Worm (Caenorhabditis elegans) whole organism, young adult: ENCODE data around the gene nsy-4.

Experiments used
- B0261.1 ChIP-seq: sonication (generic microtip); optimal IDR thresholded peaks from 2 replicates; lab custom pipeline; 2016; ENCODE audit warnings: mild to moderate bottlenecking, missing genetic modification characterization, moderate library complexity, missing compliant biosample characterization
- C06A6.2 ChIP-seq: fragments of 200-800 bp; sonication (Bioruptor generic); conservative IDR thresholded peaks from 2 replicates; pipeline ENCODE4 v1.3.6; 2022; ENCODE audit warnings: missing genetic modification characterization, missing compliant biosample characterization
- C17E4.6 ChIP-seq: fragments of 200-800 bp; sonication (Bioruptor generic); IDR thresholded peaks from 2 replicates; pipeline ENCODE4 v1.3.6; 2022; ENCODE audit warnings: missing genetic modification reagents, missing genetic modification characterization, missing compliant biosample characterization
- D2030.7 ChIP-seq: fragments of 200-800 bp; sonication (Bioruptor generic); IDR thresholded peaks from 2 replicates; pipeline ENCODE4 v1.3.6; 2022; ENCODE audit warnings: missing genetic modification reagents, missing genetic modification characterization, missing compliant biosample characterization
- F23B12.7 ChIP-seq: sonication (generic microtip); optimal IDR thresholded peaks from 2 replicates; lab custom pipeline; 2017; ENCODE audit warnings: missing genetic modification characterization, mild to moderate bottlenecking, missing compliant biosample characterization, antibody characterized with exemption, moderate library complexity; ENCODE audit not compliant: insufficient read depth
- F39B2.1 ChIP-seq: fragments of 200-800 bp; sonication (Bioruptor generic); IDR thresholded peaks from 2 replicates; pipeline ENCODE4 v1.3.6; 2022; ENCODE audit warnings: missing genetic modification reagents, missing genetic modification characterization, missing compliant biosample characterization
- F57A8.1 ChIP-seq: fragments of 200-800 bp; sonication (Bioruptor generic); optimal IDR thresholded peaks from 2 replicates; lab custom pipeline; 2018; ENCODE audit warnings: mild to moderate bottlenecking, missing genetic modification characterization, moderate library complexity, missing compliant biosample characterization
- Y53F4B.3 ChIP-seq: fragments of 200-800 bp; sonication (Bioruptor generic); IDR thresholded peaks from 2 replicates; pipeline ENCODE4 v1.3.6; 2022; ENCODE audit warnings: missing genetic modification reagents, missing genetic modification characterization, missing compliant biosample characterization
- ama-1 ChIP-seq, 3 experiments: fragments of 150-350 bp in 1 of 3; sonication (generic microtip) in 2 of 3; optimal IDR thresholded peaks; 2 replicates each; lab custom pipeline; 2014 to 2018; ENCODE audit warnings: missing biosample characterization in 2 of 3, missing genetic modification characterization in 2 of 3, missing genetic modification reagents in 2 of 3
- aptf-2 ChIP-seq: fragments of 200-800 bp; sonication (Bioruptor generic); conservative IDR thresholded peaks from 2 replicates; pipeline ENCODE4 v1.3.6; 2022; ENCODE audit warnings: missing genetic modification reagents, missing genetic modification characterization, missing compliant biosample characterization
- aptf-3 ChIP-seq: fragments of 200-800 bp; sonication (Bioruptor generic); IDR thresholded peaks from 2 replicates; pipeline ENCODE4 v1.3.6; 2022; ENCODE audit warnings: missing genetic modification characterization, missing compliant biosample characterization
- ceh-58 ChIP-seq: fragments of 200-800 bp; sonication (Bioruptor generic); IDR thresholded peaks from 2 replicates; pipeline ENCODE4 v1.3.6; 2022; ENCODE audit warnings: missing genetic modification characterization, missing compliant biosample characterization
- chd-7 ChIP-seq: sonication (generic microtip); optimal IDR thresholded peaks from 2 replicates; lab custom pipeline; 2016; ENCODE audit warnings: mild to moderate bottlenecking, missing genetic modification characterization, moderate library complexity, missing compliant biosample characterization
- die-1 ChIP-seq: sonication (generic microtip); optimal IDR thresholded peaks from 2 replicates; lab custom pipeline; 2016; ENCODE audit warnings: missing genotype, mild to moderate bottlenecking, missing genetic modification characterization, missing compliant biosample characterization
- dpff-1 ChIP-seq: sonication (generic microtip); optimal IDR thresholded peaks from 2 replicates; lab custom pipeline; 2017; ENCODE audit warnings: mild to moderate bottlenecking, missing genetic modification characterization, missing compliant biosample characterization
- him-1 ChIP-seq: sonication (generic microtip); optimal IDR thresholded peaks from 2 replicates; lab custom pipeline; 2016; ENCODE audit warnings: missing genotype, missing genetic modification reagents, missing genetic modification characterization, missing compliant biosample characterization
- hsf-1 ChIP-seq: fragments of 200-800 bp; sonication (Bioruptor generic); IDR thresholded peaks from 2 replicates; pipeline ENCODE4 v1.3.6; 2022; ENCODE audit warnings: missing genetic modification reagents, missing genetic modification characterization, missing compliant biosample characterization
- let-607 ChIP-seq, 2 experiments: fragments of 200-800 bp in 1 of 2; sonication (Bioruptor generic) in 1 of 2; sonication (generic microtip) in 1 of 2; optimal IDR thresholded peaks; 2 replicates each; lab custom pipeline; 2016 to 2018; ENCODE audit warnings: mild to moderate bottlenecking in 2 of 2, missing compliant biosample characterization in 2 of 2, missing genetic modification characterization in 2 of 2, moderate library complexity in 2 of 2, missing genotype in 1 of 2
- lin-26 ChIP-seq: fragments of 200-800 bp; sonication (Bioruptor generic); IDR thresholded peaks from 2 replicates; pipeline ENCODE4 v1.3.6; 2022; ENCODE audit warnings: missing genetic modification reagents, missing genetic modification characterization, missing compliant biosample characterization
- madf-10 ChIP-seq: sonication (generic microtip); optimal IDR thresholded peaks from 2 replicates; lab custom pipeline; 2016; ENCODE audit warnings: mild to moderate bottlenecking, missing genetic modification characterization, missing compliant biosample characterization
- madf-3 ChIP-seq: fragments of 200-800 bp; sonication (Bioruptor generic); IDR thresholded peaks from 2 replicates; pipeline ENCODE4 v1.3.6; 2022; ENCODE audit warnings: missing genetic modification reagents, missing genetic modification characterization, missing compliant biosample characterization
- mcd-1 ChIP-seq: fragments of 200-800 bp; sonication (Bioruptor generic); IDR thresholded peaks from 2 replicates; pipeline ENCODE4 v1.3.6; 2022; ENCODE audit warnings: missing genetic modification reagents, missing genetic modification characterization, missing compliant biosample characterization
- mes-4 ChIP-seq: sonication (generic microtip); optimal IDR thresholded peaks from 2 replicates; lab custom pipeline; 2016; ENCODE audit warnings: missing genotype, missing genetic modification characterization, missing compliant biosample characterization
- nfya-1 ChIP-seq: sonication (generic microtip); optimal IDR thresholded peaks from 2 replicates; lab custom pipeline; 2017; ENCODE audit warnings: antibody characterized with exemption, missing compliant biosample characterization, missing genetic modification characterization, borderline replicate concordance; ENCODE audit not compliant: insufficient read depth
- nfyb-1 ChIP-seq: fragments of 200-800 bp; sonication (Bioruptor generic); IDR thresholded peaks from 2 replicates; pipeline ENCODE4 v1.3.6; 2022; ENCODE audit warnings: missing genetic modification reagents, missing genetic modification characterization, missing compliant biosample characterization
- nhr-27 ChIP-seq: fragments of 200-800 bp; sonication (Bioruptor generic); optimal IDR thresholded peaks from 2 replicates; lab custom pipeline; 2018; ENCODE audit warnings: mild to moderate bottlenecking, missing genetic modification characterization, moderate library complexity, missing compliant biosample characterization
- nhr-90 ChIP-seq: sonication (generic microtip); optimal IDR thresholded peaks from 2 replicates; lab custom pipeline; 2016; ENCODE audit warnings: missing genotype, mild to moderate bottlenecking, missing genetic modification characterization, missing compliant biosample characterization
- repo-1 ChIP-seq: sonication (generic microtip); optimal IDR thresholded peaks from 2 replicates; lab custom pipeline; 2017; ENCODE audit warnings: mild to moderate bottlenecking, missing genetic modification characterization, missing compliant biosample characterization
- rpc-1 ChIP-seq, 2 experiments: fragments of 150-350 bp in 1 of 2; sonication (generic microtip) in 1 of 2; optimal IDR thresholded peaks; 2 replicates each; lab custom pipeline; 2014 to 2018; ENCODE audit warnings: missing biosample characterization in 1 of 2, missing genetic modification characterization in 1 of 2, missing genetic modification reagents in 1 of 2, missing genotype in 1 of 2
- snpc-1.1 ChIP-seq: sonication (generic microtip); optimal IDR thresholded peaks from 2 replicates; lab custom pipeline; 2017; ENCODE audit warnings: missing genetic modification characterization, mild to moderate bottlenecking, missing compliant biosample characterization, antibody characterized with exemption, moderate library complexity, missing genotype, missing genetic modification reagents; ENCODE audit not compliant: insufficient read depth
- snpc-1.3 ChIP-seq: sonication (generic microtip); optimal IDR thresholded peaks from 2 replicates; lab custom pipeline; 2017; ENCODE audit warnings: missing genetic modification characterization, mild to moderate bottlenecking, missing compliant biosample characterization, antibody characterized with exemption, moderate library complexity, missing genotype, missing genetic modification reagents; ENCODE audit not compliant: insufficient read depth
- snpc-3.4 ChIP-seq: sonication (generic microtip); optimal IDR thresholded peaks from 2 replicates; lab custom pipeline; 2017; ENCODE audit warnings: missing genetic modification characterization, mild to moderate bottlenecking, missing compliant biosample characterization, antibody characterized with exemption, moderate library complexity, missing genotype, missing genetic modification reagents
- sptf-2 ChIP-seq: fragments of 200-800 bp; sonication (Bioruptor generic); optimal IDR thresholded peaks from 2 replicates; lab custom pipeline; 2018; ENCODE audit warnings: mild to moderate bottlenecking, missing genetic modification characterization, missing compliant biosample characterization
- tbp1 ChIP-seq: fragments of 200-800 bp; sonication (Bioruptor generic); optimal IDR thresholded peaks from 2 replicates; lab custom pipeline; 2018; ENCODE audit warnings: mild to moderate bottlenecking, missing genetic modification characterization, missing compliant biosample characterization
- ztf-22 ChIP-seq: fragments of 200-800 bp; sonication (Bioruptor generic); optimal IDR thresholded peaks from 2 replicates; lab custom pipeline; 2018; ENCODE audit warnings: mild to moderate bottlenecking, missing genetic modification characterization, moderate library complexity, missing compliant biosample characterization
- ztf-3 ChIP-seq: fragments of 200-800 bp; sonication (Bioruptor generic); optimal IDR thresholded peaks from 2 replicates; lab custom pipeline; 2018; ENCODE audit warnings: mild to moderate bottlenecking, missing genetic modification characterization, missing compliant biosample characterization

The nsy-4 gene

DNA sequence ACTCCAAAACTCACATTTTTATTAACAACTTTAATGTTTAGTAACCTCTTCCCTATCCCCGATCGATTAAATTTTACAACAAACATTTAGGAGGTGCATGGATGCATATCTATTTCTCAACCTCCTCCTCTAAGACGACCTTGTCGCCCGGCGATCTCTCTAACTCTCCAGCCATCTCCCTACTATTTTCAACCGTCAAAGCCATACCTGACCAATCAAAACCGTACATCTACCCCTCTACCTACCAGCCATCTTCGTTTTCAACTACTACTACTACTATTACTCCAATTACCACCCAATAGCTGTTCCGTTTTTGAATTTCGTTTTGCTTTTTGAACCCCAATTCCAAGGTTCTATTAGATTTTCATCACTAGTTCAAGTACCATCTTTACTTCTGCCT lies 1.5 kb upstream of the nsy-4 start:
- TF ChIP-seq mcd-1 (GFP tag; lab: Robert Waterston, UW): no peak
- TF ChIP-seq madf-3 (GFP tag; lab: Robert Waterston, UW): no peak
- no peak for TF ChIP-seq hsf-1
- TF ChIP-seq aptf-3 (GFP tag; lab: Robert Waterston, UW): no peak
- TF ChIP-seq F57A8.1: no peak
- TF ChIP-seq snpc-3.4 (tag; lab: Kevin White, UChicago): no peak
- TF ChIP-seq repo-1 (tag; lab: Kevin White, UChicago): no peak
- TF ChIP-seq nfyb-1: no peak
- no peak for TF ChIP-seq chd-7 (tag; lab: Kevin White, UChicago)
- TF ChIP-seq ceh-58: no peak
- no peak for TF ChIP-seq let-607 (tag; optimal IDR thresholded peaks at IDR 0.05; lab: Kevin White, UChicago)
- TF ChIP-seq aptf-2 (GFP tag; lab: Robert Waterston, UW): no peak
- no peak for TF ChIP-seq mes-4 (tag; lab: Kevin White, UChicago)
- TF ChIP-seq F23B12.7 (tag; lab: Kevin White, UChicago): no peak
- no peak for TF ChIP-seq nhr-90 (tag; lab: Kevin White, UChicago)
- no peak for TF ChIP-seq sptf-2 (GFP tag; lab: Kevin White, UChicago)
- TF ChIP-seq madf-10: no peak
- TF ChIP-seq nfya-1 (tag; lab: Kevin White, UChicago): no peak
- TF ChIP-seq Y53F4B.3 (GFP tag; lab: Robert Waterston, UW): no peak

DNA sequence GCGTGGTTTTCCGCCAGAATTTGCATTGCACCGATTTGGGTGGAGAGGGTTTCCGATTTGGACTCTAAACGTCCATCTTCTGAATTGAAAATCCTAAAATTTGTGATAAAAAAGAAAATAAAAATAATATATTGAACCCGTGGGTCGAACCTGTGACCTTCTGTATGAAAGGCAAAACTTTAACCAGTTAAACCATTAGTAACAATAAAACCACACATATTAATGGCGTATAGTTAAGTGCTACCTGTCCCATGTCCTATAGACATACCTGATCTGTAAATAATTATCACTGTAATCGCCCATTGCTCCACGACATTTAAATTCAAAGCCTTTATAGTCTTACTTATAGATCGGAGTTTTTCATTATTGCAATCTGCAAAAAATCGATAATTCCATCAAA lies 4.2 kb downstream of the nsy-4 start:
- peak; percentile 31 for TF ChIP-seq die-1 (tag; lab: Kevin White, UChicago)
- no peak for TF ChIP-seq ztf-3 (GFP tag; lab: Kevin White, UChicago)
- peak; percentile 32 for TF ChIP-seq him-1 (tag; lab: Kevin White, UChicago)
- TF ChIP-seq tbp1 (GFP tag; lab: Kevin White, UChicago): peak; percentile 88
- no peak for TF ChIP-seq nhr-27 (tag; lab: Kevin White, UChicago)
- 0 out of 2 replicates have a peak, but pooled peaks have one; percentile 21 for TF ChIP-seq D2030.7 (GFP tag; lab: Robert Waterston, UW)
- TF ChIP-seq B0261.1 (tag; lab: Kevin White, UChicago): peak; percentile 67
- peak; percentile 58 for TF ChIP-seq rpc-1 (optimal IDR thresholded peaks at IDR 0.05; lab: Kevin White, UChicago)
- TF ChIP-seq rpc-1 (tag; optimal IDR thresholded peaks at IDR 0.05; lab: Kevin White, UChicago): peak; percentile 78
- TF ChIP-seq lin-26: peak; percentile 62; the same call in 1 of the 2 replicates
- TF ChIP-seq snpc-1.3 (tag; lab: Kevin White, UChicago): peak; percentile 22
- TF ChIP-seq snpc-1.1 (tag; lab: Kevin White, UChicago): no peak

DNA sequence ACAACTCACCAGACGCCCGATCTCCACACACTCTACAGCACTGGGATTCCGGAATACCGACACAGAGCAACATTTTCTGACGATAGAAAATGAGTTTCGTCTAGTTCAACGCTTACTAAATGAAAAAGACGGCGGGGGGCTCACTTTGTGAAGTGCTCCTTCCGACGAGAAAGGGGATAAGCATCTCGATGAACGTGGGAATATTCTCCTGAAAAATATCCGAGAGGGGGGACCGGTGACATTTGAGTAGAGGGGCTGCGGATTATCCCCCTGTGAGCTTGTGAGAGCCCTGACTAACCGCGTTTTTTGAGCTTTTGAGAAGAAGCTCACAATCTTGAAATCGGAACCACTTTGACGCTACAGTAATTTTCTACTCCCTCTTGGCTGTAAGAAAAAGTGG lies 6.5 kb downstream of the nsy-4 start, which contains the start of gene nhr-236:
nhr-236 (minus strand) TSS at position 101 of the 400 bp plus-strand sequence.
- TF ChIP-seq C06A6.2 (GFP tag; lab: Robert Waterston, UW): no peak
- TF ChIP-seq ama-1 (optimal IDR thresholded peaks at IDR 0.05; lab: Kevin White, UChicago): no peak
- TF ChIP-seq ama-1 (GFP tag; optimal IDR thresholded peaks at IDR 0.05; lab: Kevin White, UChicago): no peak
- TF ChIP-seq D2030.7 (GFP tag; lab: Robert Waterston, UW): no peak
- no peak for TF ChIP-seq C17E4.6
- TF ChIP-seq snpc-1.1 (tag; lab: Kevin White, UChicago): no peak
- TF ChIP-seq F39B2.1: no peak
- TF ChIP-seq dpff-1 (tag; lab: Kevin White, UChicago): no peak
- TF ChIP-seq ztf-22 (GFP tag; lab: Kevin White, UChicago): no peak
- TF ChIP-seq B0261.1 (tag; lab: Kevin White, UChicago): no peak
